Worm (Caenorhabditis elegans): Measurements from ENCODE around the gene F31E3.2.

The F31E3.2 gene

ce11 chrIII:6945319-6945718 is 28.5 kb upstream of the F31E3.2 start:
- TF ChIP-seq hmbx-1 (tag; optimal IDR thresholded peaks at IDR 0.05) = no peak
- no peak for TF ChIP-seq F13C5.2 (tag; optimal IDR thresholded peaks at IDR 0.05)
- no peak for TF ChIP-seq sea-1 (GFP tag; conservative IDR thresholded peaks at IDR 0.05)
- no peak for TF ChIP-seq tbx-37 (GFP tag; conservative IDR thresholded peaks at IDR 0.05)
- TF ChIP-seq ceh-13 (GFP tag; optimal IDR thresholded peaks at IDR 0.05) = no peak
- no peak for TF ChIP-seq tbx-11 (GFP tag; IDR thresholded peaks at IDR 0.05)
- TF ChIP-seq tra-4 (tag; optimal IDR thresholded peaks at IDR 0.05) = no peak
- no peak for TF ChIP-seq ceh-36 (tag; optimal IDR thresholded peaks at IDR 0.05)
- TF ChIP-seq flt-1 (GFP tag; IDR thresholded peaks at IDR 0.05) = no peak
- TF ChIP-seq scrt-1 (GFP tag; IDR thresholded peaks at IDR 0.05) = no peak
- no peak for TF ChIP-seq pes-1 (GFP tag; IDR thresholded peaks at IDR 0.05)
- no peak for TF ChIP-seq hnd-1 (tag; optimal IDR thresholded peaks at IDR 0.05)
- TF ChIP-seq ets-7 (tag; optimal IDR thresholded peaks at IDR 0.05) = no peak
- TF ChIP-seq hmg-4 (GFP tag; optimal IDR thresholded peaks at IDR 0.05) = no peak
- no peak for TF ChIP-seq B0310.2 (tag; optimal IDR thresholded peaks at IDR 0.05)
- TF ChIP-seq aly-1 (tag; optimal IDR thresholded peaks at IDR 0.05) = no peak
- TF ChIP-seq ama-1 (optimal IDR thresholded peaks at IDR 0.05) = no peak

- TF ChIP-seq ama-1 (optimal IDR thresholded peaks at IDR 0.05) = no peak
- TF ChIP-seq aly-1 (tag; optimal IDR thresholded peaks at IDR 0.05) = no peak
- TF ChIP-seq F13C5.2 (tag; optimal IDR thresholded peaks at IDR 0.05) = no peak
- TF ChIP-seq flt-1 (GFP tag; IDR thresholded peaks at IDR 0.05) = no peak
Observed at ce11 chrIII:6945747-6946146, 28.0 kb upstream of the F31E3.2 start, which contains the start of gene abu-13. Gene abu-13, minus strand, starts transcription at chrIII:6945898.

- TF ChIP-seq tra-4 (tag; optimal IDR thresholded peaks at IDR 0.05) = no peak
- TF ChIP-seq B0310.2 (tag; optimal IDR thresholded peaks at IDR 0.05) = no peak
- no peak for TF ChIP-seq ceh-13 (GFP tag; optimal IDR thresholded peaks at IDR 0.05)
- no peak for TF ChIP-seq pes-1 (GFP tag; IDR thresholded peaks at IDR 0.05)
- no peak for TF ChIP-seq F13C5.2 (tag; optimal IDR thresholded peaks at IDR 0.05)
- TF ChIP-seq hnd-1 (tag; optimal IDR thresholded peaks at IDR 0.05) = no peak
- TF ChIP-seq sea-1 (GFP tag; conservative IDR thresholded peaks at IDR 0.05) = no peak
- no peak for TF ChIP-seq ama-1 (optimal IDR thresholded peaks at IDR 0.05)
- no peak for TF ChIP-seq flt-1 (GFP tag; IDR thresholded peaks at IDR 0.05)
- no peak for TF ChIP-seq aly-1 (tag; optimal IDR thresholded peaks at IDR 0.05)
- TF ChIP-seq tbx-37 (GFP tag; conservative IDR thresholded peaks at IDR 0.05) = no peak
- TF ChIP-seq ets-7 (tag; optimal IDR thresholded peaks at IDR 0.05) = no peak
Observed at ce11 chrIII:6946382-6946781, 27.4 kb upstream of the F31E3.2 start, which contains the start of gene let-711. Gene let-711, plus strand, starts transcription at chrIII:6946718.

- TF ChIP-seq tra-4 (tag; optimal IDR thresholded peaks at IDR 0.05) (no peak), hmbx-1 (tag; optimal IDR thresholded peaks at IDR 0.05) (no peak), ceh-13 (GFP tag; optimal IDR thresholded peaks at IDR 0.05) (no peak), B0310.2 (tag; optimal IDR thresholded peaks at IDR 0.05) (no peak), tbx-11 (GFP tag; IDR thresholded peaks at IDR 0.05) (no peak)
Observed at ce11 chrIII:6947896-6948295, 25.9 kb upstream of the F31E3.2 start.

ce11 chrIII:6951435-6951834 is 22.3 kb upstream of the F31E3.2 start:
- TF ChIP-seq hmbx-1 (tag; optimal IDR thresholded peaks at IDR 0.05) (no peak), sea-1 (GFP tag; conservative IDR thresholded peaks at IDR 0.05) (no peak), tbx-11 (GFP tag; IDR thresholded peaks at IDR 0.05) (no peak), F13C5.2 (tag; optimal IDR thresholded peaks at IDR 0.05) (no peak), ceh-13 (GFP tag; optimal IDR thresholded peaks at IDR 0.05) (no peak)

ce11 chrIII:6953373-6953772 is 20.4 kb upstream of the F31E3.2 start:
- no peak for TF ChIP-seq sea-1 (GFP tag; conservative IDR thresholded peaks at IDR 0.05)
- TF ChIP-seq ama-1 (optimal IDR thresholded peaks at IDR 0.05) = no peak
- TF ChIP-seq F13C5.2 (tag; optimal IDR thresholded peaks at IDR 0.05) = no peak
- no peak for TF ChIP-seq scrt-1 (GFP tag; IDR thresholded peaks at IDR 0.05)
- TF ChIP-seq ets-7 (tag; optimal IDR thresholded peaks at IDR 0.05) = no peak
- TF ChIP-seq tra-4 (tag; optimal IDR thresholded peaks at IDR 0.05) = no peak
- TF ChIP-seq ceh-36 (tag; optimal IDR thresholded peaks at IDR 0.05) = no peak
- TF ChIP-seq B0310.2 (tag; optimal IDR thresholded peaks at IDR 0.05) = no peak
- no peak for TF ChIP-seq flt-1 (GFP tag; IDR thresholded peaks at IDR 0.05)
- no peak for TF ChIP-seq hmg-4 (GFP tag; optimal IDR thresholded peaks at IDR 0.05)
- no peak for TF ChIP-seq ceh-13 (GFP tag; optimal IDR thresholded peaks at IDR 0.05)
- TF ChIP-seq tbx-11 (GFP tag; IDR thresholded peaks at IDR 0.05) = no peak
- TF ChIP-seq aly-1 (tag; optimal IDR thresholded peaks at IDR 0.05) = no peak

ce11 chrIII:6953978-6954377 is 19.8 kb upstream of the F31E3.2 start:
- no peak for TF ChIP-seq ceh-36 (tag; optimal IDR thresholded peaks at IDR 0.05)
- TF ChIP-seq hnd-1 (tag; optimal IDR thresholded peaks at IDR 0.05) = no peak
- no peak for TF ChIP-seq B0310.2 (tag; optimal IDR thresholded peaks at IDR 0.05)
- no peak for TF ChIP-seq tbx-11 (GFP tag; IDR thresholded peaks at IDR 0.05)

ce11 chrIII:6955766-6956165 is 18.0 kb upstream of the F31E3.2 start:
- TF ChIP-seq flt-1 (GFP tag; IDR thresholded peaks at IDR 0.05) (no peak), ets-7 (tag; optimal IDR thresholded peaks at IDR 0.05) (no peak), tra-4 (tag; optimal IDR thresholded peaks at IDR 0.05) (no peak)

ce11 chrIII:6958674-6959241 is 15.0 kb upstream of the F31E3.2 start:
- no peak for TF ChIP-seq hmbx-1 (tag; optimal IDR thresholded peaks at IDR 0.05)
- no peak for TF ChIP-seq sea-1 (GFP tag; conservative IDR thresholded peaks at IDR 0.05)
- TF ChIP-seq tbx-11 (GFP tag; IDR thresholded peaks at IDR 0.05) = no peak
- TF ChIP-seq tbx-37 (GFP tag; conservative IDR thresholded peaks at IDR 0.05) = no peak
- TF ChIP-seq ets-7 (tag; optimal IDR thresholded peaks at IDR 0.05) = no peak
